Fruit fly (Drosophila melanogaster): ENCODE results near the gene Arts.
"Not testable (repeated sequence)": the region's sequence is repeated elsewhere in the genome, so short reads cannot be mapped to it uniquely, and the experiment has no call there.

The Arts gene

dm6 chr3L:16602736-16603144 is at the start of gene Arts:
Gene Arts (plus strand): TSS chr3L:16602851.
- TF ChIP-seq CG8478 (optimal IDR thresholded peaks at IDR 0.05) (no peak), CTCF (optimal IDR thresholded peaks at IDR 0.05) (no peak)

dm6 chr3L:16556523-16556922 is 46.1 kb upstream of the Arts start, which contains the start of gene CG4229:
Gene CG4229 (plus strand): TSS chr3L:16556823.
- TF ChIP-seq CTCF (optimal IDR thresholded peaks at IDR 0.05) (no peak), CG8478 (optimal IDR thresholded peaks at IDR 0.05) (no peak)

- TF ChIP-seq CG8478 (optimal IDR thresholded peaks at IDR 0.05) (no peak), CTCF (optimal IDR thresholded peaks at IDR 0.05) (peak; percentile 86 to 92)
Measured at dm6 chr3L:16563361-16563760, 39.3 kb upstream of the Arts start.

DNA sequence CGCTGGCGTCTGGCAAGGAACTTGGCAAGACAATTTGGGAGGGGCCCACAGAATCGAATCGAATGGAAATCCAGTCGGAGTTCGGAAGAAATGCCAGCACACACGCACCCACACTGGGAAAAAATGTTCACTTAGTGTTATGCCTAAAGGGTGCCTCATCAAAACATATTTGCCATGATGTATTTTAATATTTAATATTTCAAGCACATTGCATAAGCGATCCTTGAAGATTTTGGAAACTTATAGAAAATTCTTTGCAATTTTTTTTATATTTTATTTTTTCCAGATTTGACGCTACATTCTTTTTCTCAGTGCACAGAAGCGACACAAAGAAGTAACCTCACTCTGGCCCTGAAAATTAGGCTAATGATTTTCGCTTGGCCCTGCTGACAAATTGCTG is 36.6 kb upstream of the Arts start:
- TF ChIP-seq CG8478 (optimal IDR thresholded peaks at IDR 0.05) (no peak), CTCF (optimal IDR thresholded peaks at IDR 0.05) (no peak)

dm6 chr3L:16566700-16567221 is 35.9 kb upstream of the Arts start, which contains the start of gene UQCR-6.4L:
Gene UQCR-6.4L (plus strand): TSS chr3L:16566750.
- TF ChIP-seq CTCF (optimal IDR thresholded peaks at IDR 0.05) (no peak), CG8478 (optimal IDR thresholded peaks at IDR 0.05) (no peak)

dm6 chr3L:16567495-16567894 is 35.2 kb upstream of the Arts start:
- TF ChIP-seq CTCF (optimal IDR thresholded peaks at IDR 0.05) (no peak), CG8478 (optimal IDR thresholded peaks at IDR 0.05) (no peak)

- TF ChIP-seq CG8478 (optimal IDR thresholded peaks at IDR 0.05) = no peak
Measured at dm6 chr3L:16569456-16569855, 33.2 kb upstream of the Arts start.

- no peak for TF ChIP-seq CTCF (optimal IDR thresholded peaks at IDR 0.05)
- TF ChIP-seq CG8478 (optimal IDR thresholded peaks at IDR 0.05) = no peak
Measured at dm6 chr3L:16571014-16571738, 31.5 kb upstream of the Arts start.

DNA sequence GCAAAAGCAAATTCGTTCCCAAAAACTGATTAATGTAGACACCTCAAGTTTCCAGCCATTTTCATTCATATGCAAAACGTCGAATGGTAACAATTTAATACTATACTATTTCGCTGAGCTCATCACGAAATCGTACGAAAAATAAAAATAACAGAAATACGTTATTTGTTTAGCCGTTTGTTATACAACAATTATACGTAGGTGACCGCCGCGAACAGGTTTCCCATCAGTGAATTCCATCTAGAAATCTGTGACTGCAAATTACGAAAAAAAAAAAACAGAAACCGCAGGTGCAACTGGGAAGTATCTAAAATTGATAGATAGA is 30.9 kb upstream of the Arts start:
- TF ChIP-seq CTCF (optimal IDR thresholded peaks at IDR 0.05) = no peak
- no peak for TF ChIP-seq CG8478 (optimal IDR thresholded peaks at IDR 0.05)

dm6 chr3L:16572208-16572607 is 30.4 kb upstream of the Arts start:
- TF ChIP-seq CG8478 (optimal IDR thresholded peaks at IDR 0.05) (no peak), CTCF (optimal IDR thresholded peaks at IDR 0.05) (no peak)

DNA sequence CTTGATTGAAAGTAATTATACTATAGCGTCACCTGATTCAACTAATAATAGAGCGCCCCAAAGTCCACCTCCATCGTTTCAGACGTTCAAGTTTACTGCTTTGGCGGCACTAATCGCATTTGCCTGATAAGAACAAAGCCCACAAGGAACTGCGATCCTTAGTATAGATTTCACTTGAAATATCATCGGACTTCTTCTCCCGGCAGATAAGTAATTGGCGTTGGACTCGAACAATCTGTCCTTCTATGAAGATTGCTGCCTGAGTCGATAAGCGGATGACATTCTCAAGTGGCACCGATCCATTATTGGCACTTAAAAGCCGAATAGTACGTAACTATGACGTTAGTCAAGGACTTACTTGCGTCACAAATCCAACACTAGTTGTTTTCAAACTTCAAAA is 29.4 kb upstream of the Arts start, which contains the start of gene Mipp1:
Mipp1 (minus strand) TSS at position 101 of the 400 bp plus-strand sequence.
- not testable (repeated sequence) for TF ChIP-seq CTCF, CG8478 (optimal IDR thresholded peaks at IDR 0.05)

DNA sequence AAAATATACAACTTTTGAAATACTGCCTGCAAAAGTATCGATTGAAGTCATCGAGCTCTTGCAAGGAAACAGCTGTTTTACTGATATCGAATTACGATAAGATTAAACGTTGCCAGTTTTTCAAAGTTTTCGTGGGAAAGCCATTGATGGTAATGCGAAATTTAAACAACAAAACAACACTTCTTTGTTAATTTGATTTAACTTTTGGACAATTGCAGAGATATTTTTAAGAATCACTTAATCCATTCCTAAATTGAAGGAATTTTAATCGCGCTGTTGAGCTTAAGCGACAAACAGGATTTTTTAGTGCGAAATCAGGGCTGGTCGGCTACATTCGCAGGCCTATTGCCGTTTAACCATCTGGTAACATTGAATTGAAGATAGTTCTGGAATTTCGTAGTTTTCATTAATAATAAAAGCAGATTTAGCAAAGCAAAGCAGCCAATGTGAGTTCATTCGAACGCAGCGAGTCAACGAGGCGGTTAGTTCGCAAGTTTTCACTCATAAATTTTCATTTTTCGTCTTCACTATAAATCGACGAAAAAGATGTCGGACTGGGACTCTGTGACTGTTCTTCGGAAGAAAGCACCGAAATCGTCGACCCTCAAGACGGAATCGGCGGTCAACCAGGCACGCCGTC is 28.2 kb upstream of the Arts start, which contains the start of gene mbf1:
mbf1 (plus strand) TSS at position 130 of the 640 bp plus-strand sequence.
- TF ChIP-seq CG8478 (optimal IDR thresholded peaks at IDR 0.05) (no peak), CTCF (optimal IDR thresholded peaks at IDR 0.05) (peak in 1 of 2 experiments; percentile 7)

dm6 chr3L:16580049-16580448 is 22.6 kb upstream of the Arts start, which contains the start of gene nxf2:
Gene nxf2 (minus strand): TSS chr3L:16580306.
- TF ChIP-seq CTCF (optimal IDR thresholded peaks at IDR 0.05) = no peak
- TF ChIP-seq CG8478 (optimal IDR thresholded peaks at IDR 0.05) = no peak

dm6 chr3L:16581201-16581705 is 21.4 kb upstream of the Arts start, which contains the start of gene Smn:
Gene Smn (minus strand): TSS chr3L:16581547.
- no peak for TF ChIP-seq CG8478 (optimal IDR thresholded peaks at IDR 0.05)
- TF ChIP-seq CTCF (optimal IDR thresholded peaks at IDR 0.05) = no peak

DNA sequence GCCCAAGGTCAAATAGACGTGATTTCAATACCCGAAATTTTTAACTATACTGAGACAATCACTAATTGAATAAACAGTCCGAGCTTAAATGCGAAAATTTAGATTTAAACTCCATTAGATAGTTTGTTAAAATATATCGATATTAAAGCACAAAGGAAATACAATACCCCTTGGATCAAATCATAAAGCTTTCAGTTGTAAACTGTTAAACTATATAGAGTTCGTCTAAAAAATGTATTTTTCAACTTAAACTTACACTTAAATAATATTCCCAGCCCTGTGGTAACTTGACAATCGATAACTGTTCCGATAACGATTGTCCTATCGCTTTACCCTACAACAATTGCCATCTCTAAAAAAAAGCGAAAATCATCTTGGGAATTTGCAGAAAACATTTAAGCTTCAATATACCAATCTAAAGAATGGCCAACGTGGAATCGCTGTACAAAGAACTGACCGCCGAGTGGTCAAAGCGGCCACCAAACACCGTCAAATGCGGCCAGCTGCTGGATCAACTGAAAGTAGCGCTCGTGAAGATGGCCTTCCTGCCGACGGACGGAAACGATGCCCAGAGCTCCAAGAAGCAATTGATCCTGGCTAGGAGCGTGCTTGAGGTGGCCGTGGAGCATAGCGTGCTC is 19.9 kb upstream of the Arts start, which contains the start of gene Rpn12:
Rpn12 (plus strand) TSS at position 351 of the 638 bp plus-strand sequence.
- TF ChIP-seq CTCF (optimal IDR thresholded peaks at IDR 0.05) = no peak
- TF ChIP-seq CG8478 (optimal IDR thresholded peaks at IDR 0.05) = no peak
